Fruit fly (Drosophila melanogaster) whole organism, pupa: Measurements from ENCODE around the gene CG13376.
A peak's percentile ranks its signal among the peaks of the same experiment; 100 is the strongest.

Experiments used
- CG10348 ChIP-seq: fragments of 200-800 bp; sonication (Bioruptor generic); IDR thresholded peaks from 2 replicates; pipeline ENCODE4 v1.3.6; 2022; ENCODE audit warnings: missing biosample characterization, missing genetic modification characterization
- CG12605 ChIP-seq: fragments of 200-800 bp; sonication (Bioruptor generic); IDR thresholded peaks from 2 replicates; pipeline ENCODE4 v1.3.6; 2022; ENCODE audit warnings: missing biosample characterization, missing genetic modification characterization
- CG13204 ChIP-seq: fragments of 200-800 bp; sonication (Bioruptor generic); optimal IDR thresholded peaks from 2 replicates; lab custom pipeline; 2018; ENCODE audit warnings: missing biosample characterization, mild to moderate bottlenecking, missing genetic modification characterization, moderate library complexity
- CG14655 ChIP-seq: fragments of 200-800 bp; sonication (Bioruptor generic); optimal IDR thresholded peaks from 3 replicates; lab custom pipeline; 2017; ENCODE audit warnings: mild to moderate bottlenecking, missing biosample characterization, missing genetic modification reagents, missing genetic modification characterization
- CG15710 ChIP-seq: fragments of 200-800 bp; sonication (Bioruptor generic); optimal IDR thresholded peaks from 2 replicates; lab custom pipeline; 2018; ENCODE audit warnings: missing biosample characterization, mild to moderate bottlenecking, missing genetic modification characterization, moderate library complexity
- CG17806 ChIP-seq: fragments of 200-800 bp; sonication (Bioruptor generic); optimal IDR thresholded peaks from 2 replicates; lab custom pipeline; 2018; ENCODE audit warnings: missing biosample characterization, mild to moderate bottlenecking, missing genetic modification characterization, moderate library complexity
- CG32121 ChIP-seq: fragments of 200-800 bp; sonication (Bioruptor generic); IDR thresholded peaks from 2 replicates; pipeline ENCODE4 v1.3.6; 2022; ENCODE audit warnings: missing biosample characterization, missing genetic modification characterization
- CG34367 ChIP-seq: fragments of 200-800 bp; sonication (Bioruptor generic); optimal IDR thresholded peaks from 2 replicates; lab custom pipeline; 2018; ENCODE audit warnings: missing biosample characterization, mild to moderate bottlenecking, missing genetic modification characterization
- CG4496 ChIP-seq: fragments of 200-800 bp; sonication (Bioruptor generic); IDR thresholded peaks from 3 replicates; pipeline ENCODE4 v1.3.6; 2022; ENCODE audit warnings: missing biosample characterization, missing genetic modification characterization
- CG8159 ChIP-seq: fragments of 200-800 bp; sonication (Bioruptor generic); optimal IDR thresholded peaks from 3 replicates; lab custom pipeline; 2018; ENCODE audit warnings: missing biosample characterization, mild to moderate bottlenecking, missing genetic modification characterization, moderate library complexity
- CG8301 ChIP-seq: fragments of 200-800 bp; sonication (Bioruptor generic); optimal IDR thresholded peaks from 2 replicates; lab custom pipeline; 2018; ENCODE audit warnings: missing biosample characterization, mild to moderate bottlenecking, missing genetic modification characterization
- D1 ChIP-seq: fragments of 200-800 bp; sonication (Bioruptor generic); optimal IDR thresholded peaks from 2 replicates; lab custom pipeline; 2018; ENCODE audit warnings: missing biosample characterization, mild to moderate bottlenecking, missing genetic modification characterization, moderate library complexity
- EcR ChIP-seq: fragments of 200-800 bp; sonication (Bioruptor generic); optimal IDR thresholded peaks from 3 replicates; lab custom pipeline; 2019; ENCODE audit warnings: missing biosample characterization, missing genetic modification characterization, mild to moderate bottlenecking, moderate library complexity, missing genetic modification reagents
- Ets98B ChIP-seq: fragments of 200-800 bp; sonication (Bioruptor generic); IDR thresholded peaks from 2 replicates; pipeline ENCODE4 v1.3.6; 2022; ENCODE audit warnings: missing biosample characterization, missing genetic modification characterization
- Pif1A ChIP-seq: fragments of 200-800 bp; sonication (Bioruptor generic); optimal IDR thresholded peaks from 3 replicates; lab custom pipeline; 2016; ENCODE audit warnings: missing biosample characterization, missing genetic modification characterization
- Pif1B ChIP-seq: fragments of 200-800 bp; sonication (Bioruptor generic); optimal IDR thresholded peaks from 3 replicates; lab custom pipeline; 2016; ENCODE audit warnings: missing biosample characterization, missing genetic modification characterization
- Snoo ChIP-seq: fragments of 200-800 bp; sonication (Bioruptor generic); optimal IDR thresholded peaks from 3 replicates; lab custom pipeline; 2017; ENCODE audit warnings: missing biosample characterization, mild to moderate bottlenecking, missing genetic modification characterization, inconsistent platforms
- fd96Ca ChIP-seq: fragments of 200-800 bp; sonication (Bioruptor generic); IDR thresholded peaks from 3 replicates; pipeline ENCODE4 v1.3.6; 2022; ENCODE audit warnings: missing biosample characterization, missing genetic modification characterization
- gl ChIP-seq: fragments of 200-800 bp; sonication (Bioruptor generic); optimal IDR thresholded peaks from 2 replicates; lab custom pipeline; 2018; ENCODE audit warnings: missing biosample characterization, mild to moderate bottlenecking, missing genetic modification characterization
- rn ChIP-seq: fragments of 200-800 bp; sonication (Bioruptor generic); IDR thresholded peaks from 2 replicates; pipeline ENCODE4 v1.3.6; 2022; ENCODE audit warnings: missing biosample characterization, missing genetic modification characterization

The CG13376 gene

dm6 chrX:279097-279727, 12.4 kb upstream of the CG13376 start, which contains the start of the genes CG3777 and ewg:
TSS of gene CG3777 (plus strand) at chrX:279703.
TSS of gene ewg (minus strand) at chrX:279718.
- no peak for TF ChIP-seq CG10348 (GFP tag; lab: Robert Waterston, UW)
- no peak for TF ChIP-seq Snoo (tag; lab: Kevin White, UChicago)
- TF ChIP-seq D1 (tag; lab: Kevin White, UChicago) = peak; percentile 71
- peak; percentile 29 for TF ChIP-seq EcR (GFP tag; lab: Kevin White, UChicago)

DNA sequence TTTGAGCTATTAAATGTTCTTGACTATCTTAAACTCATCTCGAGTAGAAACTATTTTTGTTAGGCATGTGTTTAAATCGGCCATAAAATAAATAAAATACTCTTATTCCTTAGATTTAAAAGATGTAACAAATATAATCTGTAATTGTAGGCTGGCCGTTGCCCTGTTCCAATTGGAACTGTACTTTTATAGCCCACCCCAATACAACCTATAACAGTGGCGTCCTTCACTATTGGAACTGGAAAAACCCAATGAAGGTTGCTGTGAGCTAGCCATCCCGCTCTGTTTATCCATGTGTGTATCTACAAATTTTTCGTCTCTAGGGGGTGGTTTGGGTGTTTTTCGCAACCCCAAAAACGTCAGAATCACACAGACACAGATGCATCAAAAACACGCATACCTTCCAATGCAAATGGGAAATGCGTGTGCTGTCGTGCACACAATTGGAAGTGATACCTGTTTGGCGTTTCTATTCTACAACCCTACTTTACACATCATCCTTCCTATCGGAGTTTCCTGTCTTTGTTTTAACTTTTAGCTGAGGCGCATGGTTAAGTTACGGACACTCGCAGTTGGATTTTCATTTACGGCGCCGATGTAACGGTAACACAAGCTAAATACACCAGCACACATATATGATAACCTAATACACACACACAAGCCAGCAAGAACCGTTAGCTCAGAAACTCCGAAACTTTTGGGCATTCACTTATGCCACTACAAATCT, 11.7 kb upstream of the CG13376 start:
- TF ChIP-seq CG4496 (GFP tag; lab: Robert Waterston, UW) = no peak
- peak; percentile 33 for TF ChIP-seq Pif1B (GFP tag; lab: Kevin White, UChicago)
- peak; percentile 22 for TF ChIP-seq EcR (GFP tag; lab: Kevin White, UChicago)
- TF ChIP-seq Pif1A (GFP tag; lab: Kevin White, UChicago) = peak; percentile 3
- TF ChIP-seq CG14655 (GFP tag; lab: Kevin White, UChicago) = no peak
- peak; percentile 6 for TF ChIP-seq CG17806 (tag; lab: Kevin White, UChicago)
- TF ChIP-seq rn (GFP tag; lab: Robert Waterston, UW) = no peak

- TF ChIP-seq CG32121 (no peak), Pif1A (GFP tag; lab: Kevin White, UChicago) (no peak), CG14655 (GFP tag; lab: Kevin White, UChicago) (no peak), gl (tag; lab: Kevin White, UChicago) (no peak), rn (GFP tag; lab: Robert Waterston, UW) (no peak), CG8301 (tag; lab: Kevin White, UChicago) (no peak), EcR (GFP tag; lab: Kevin White, UChicago) (no peak), CG8159 (tag; lab: Kevin White, UChicago) (no peak), CG17806 (tag; lab: Kevin White, UChicago) (no peak)
These were observed 11.1 kb upstream of the CG13376 start for dm6 chrX:277885-278284.

DNA sequence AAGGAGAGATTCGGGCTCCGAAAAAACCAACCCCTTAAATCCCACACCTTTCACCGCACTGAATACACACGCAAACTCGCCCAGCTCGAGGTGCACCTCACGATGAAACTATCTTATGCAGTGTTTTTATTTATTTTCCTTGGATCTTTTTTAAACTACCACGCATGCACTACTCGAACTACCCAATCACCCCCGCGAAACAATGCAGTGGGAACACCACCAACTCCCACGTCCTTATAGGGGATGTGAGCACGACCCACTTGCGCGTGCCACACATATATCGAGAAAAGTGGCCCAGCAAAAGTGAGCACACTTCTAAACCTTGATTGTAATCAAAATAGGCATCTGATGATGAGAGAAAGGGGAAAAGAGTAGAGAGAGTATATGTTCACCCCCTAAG, 9.7 kb upstream of the CG13376 start:
- TF ChIP-seq CG10348 (GFP tag; lab: Robert Waterston, UW) (no peak), D1 (tag; lab: Kevin White, UChicago) (no peak), Pif1B (GFP tag; lab: Kevin White, UChicago) (no peak), CG15710 (tag; lab: Kevin White, UChicago) (no peak), CG34367 (tag; lab: Kevin White, UChicago) (no peak), Ets98B (GFP tag; lab: Robert Waterston, UW) (no peak), CG13204 (GFP tag; lab: Kevin White, UChicago) (no peak), Pif1A (GFP tag; lab: Kevin White, UChicago) (no peak), CG32121 (no peak), Snoo (tag; lab: Kevin White, UChicago) (no peak), CG12605 (GFP tag; lab: Robert Waterston, UW) (no peak), CG4496 (GFP tag; lab: Robert Waterston, UW) (no peak), EcR (GFP tag; lab: Kevin White, UChicago) (no peak), fd96Ca (GFP tag; lab: Robert Waterston, UW) (no peak), gl (tag; lab: Kevin White, UChicago) (no peak)
- TF ChIP-seq, all 21 proteins: peak for 0

dm6 chrX:276065-276464, 9.2 kb upstream of the CG13376 start:
- TF ChIP-seq Ets98B (GFP tag; lab: Robert Waterston, UW) = no peak
- no peak for TF ChIP-seq Snoo (tag; lab: Kevin White, UChicago)
- no peak for TF ChIP-seq Pif1B (GFP tag; lab: Kevin White, UChicago)

- no peak for TF ChIP-seq CG13204 (GFP tag; lab: Kevin White, UChicago)
- no peak for TF ChIP-seq fd96Ca (GFP tag; lab: Robert Waterston, UW)
- TF ChIP-seq Snoo (tag; lab: Kevin White, UChicago) = no peak
- TF ChIP-seq CG4496 (GFP tag; lab: Robert Waterston, UW) = 0 out of 3 replicates have a peak, but pooled peaks have one; percentile 9
- TF ChIP-seq EcR (GFP tag; lab: Kevin White, UChicago) = peak; percentile 90
These were observed 1.2 kb upstream of the CG13376 start for dm6 chrX:267979-268378.

DNA sequence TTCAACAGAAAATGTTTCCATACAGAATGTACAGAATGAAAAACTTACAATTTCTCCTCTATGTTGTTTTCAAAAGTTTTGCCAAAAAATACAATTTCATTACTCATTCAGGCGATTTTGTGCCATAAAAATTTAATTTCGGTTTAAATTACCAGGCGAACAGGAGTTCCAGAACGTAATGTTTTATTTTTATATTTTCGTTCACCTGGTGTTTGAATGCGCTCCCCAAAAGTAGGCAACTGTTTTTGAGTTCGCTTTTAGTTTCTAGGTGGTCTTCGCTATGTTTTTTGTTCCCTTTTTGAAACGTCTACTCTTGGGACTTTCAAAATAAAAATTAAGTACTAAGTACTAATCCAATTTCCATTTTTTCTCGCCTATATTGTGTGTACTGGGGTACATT, 1.1 kb downstream of the CG13376 start:
- no peak for TF ChIP-seq D1 (tag; lab: Kevin White, UChicago)
- TF ChIP-seq CG34367 (tag; lab: Kevin White, UChicago) = no peak
- TF ChIP-seq gl (tag; lab: Kevin White, UChicago) = no peak
- no peak for TF ChIP-seq Pif1B (GFP tag; lab: Kevin White, UChicago)
- TF ChIP-seq fd96Ca (GFP tag; lab: Robert Waterston, UW) = no peak
- no peak for TF ChIP-seq CG12605 (GFP tag; lab: Robert Waterston, UW)
- TF ChIP-seq CG10348 (GFP tag; lab: Robert Waterston, UW) = no peak
- no peak for TF ChIP-seq rn (GFP tag; lab: Robert Waterston, UW)
- no peak for TF ChIP-seq Snoo (tag; lab: Kevin White, UChicago)
- TF ChIP-seq EcR (GFP tag; lab: Kevin White, UChicago) = no peak
